Fruit fly (Drosophila melanogaster): ENCODE results near the gene ND-B22.
A peak's percentile ranks its signal among the peaks of the same experiment; 100 is the strongest.

Gene ND-B22

dm6 chr2L:13368940-13369339 is 2.0 kb downstream of the ND-B22 start, which contains the start of gene CG31855 (continued):
- peak; percentile 73 for TF ChIP-seq nom (GFP tag; optimal IDR thresholded peaks at IDR 0.05)
- peak; percentile 58 for TF ChIP-seq CHES-1-like (GFP tag; optimal IDR thresholded peaks at IDR 0.05)
- TF ChIP-seq Ets65A (GFP tag), result peak; percentile 95
- no peak for TF ChIP-seq CG11398 (GFP tag; optimal IDR thresholded peaks at IDR 0.05)
- peak; percentile 69 for TF ChIP-seq MTF-1 (GFP tag; optimal IDR thresholded peaks at IDR 0.05; ENCODE audit: borderline replicate concordance)
- TF ChIP-seq cg (GFP tag; optimal IDR thresholded peaks at IDR 0.05), result no peak
- peak; percentile 91 for TF ChIP-seq CG3847 (GFP tag; IDR thresholded peaks at IDR 0.05)
- TF ChIP-seq wdn (GFP tag; IDR thresholded peaks at IDR 0.05), result peak; percentile 70
- no peak; the same call in 2 of the 3 replicates for TF ChIP-seq CG34224 (GFP tag; IDR thresholded peaks at IDR 0.05; ENCODE audit: partially characterized antibody)
- TF ChIP-seq Asciz (GFP tag; optimal IDR thresholded peaks at IDR 0.05), result peak; percentile 71
- TF ChIP-seq psq (GFP tag; optimal IDR thresholded peaks at IDR 0.05), result peak; percentile 7
- peak; percentile 81 for TF ChIP-seq unpg (GFP tag; optimal IDR thresholded peaks at IDR 0.05)
- TF ChIP-seq CG7963 (GFP tag; IDR thresholded peaks at IDR 0.05; ENCODE audit: partially characterized antibody), result no peak
- peak; percentile 68 for TF ChIP-seq tx (GFP tag; optimal IDR thresholded peaks at IDR 0.05)
- TF ChIP-seq h (optimal IDR thresholded peaks at IDR 0.05), result no peak
- TF ChIP-seq knrl (GFP tag; IDR thresholded peaks at IDR 0.05; ENCODE audit: partially characterized antibody), result 0 out of 3 replicates have a peak, but pooled peaks have one; percentile 25
- TF ChIP-seq wek (GFP tag; optimal IDR thresholded peaks at IDR 0.05), result peak; percentile 22
- TF ChIP-seq hkb (optimal IDR thresholded peaks at IDR 0.05), result no peak
- peak; percentile 79 for TF ChIP-seq hkb (GFP tag; IDR thresholded peaks at IDR 0.05)
- no peak for TF ChIP-seq CG10274 (GFP tag; optimal IDR thresholded peaks at IDR 0.05)
- peak; percentile 51 for TF ChIP-seq Dip3 (GFP tag; optimal IDR thresholded peaks at IDR 0.05)
- peak; percentile 69 for TF ChIP-seq CG12219 (GFP tag; optimal IDR thresholded peaks at IDR 0.05)
- TF ChIP-seq trh (GFP tag; optimal IDR thresholded peaks at IDR 0.05), result peak; percentile 39
- peak; percentile 87 for TF ChIP-seq az2 (GFP tag; optimal IDR thresholded peaks at IDR 0.05)
- TF ChIP-seq zen2 (GFP tag; IDR thresholded peaks at IDR 0.05; ENCODE audit: partially characterized antibody), result no peak
- peak; percentile 96 for TF ChIP-seq CG10267 (tag; optimal IDR thresholded peaks at IDR 0.05)
- TF ChIP-seq Pdp1 (GFP tag; optimal IDR thresholded peaks at IDR 0.05), result peak; percentile 71 to 79
- TF ChIP-seq sc (optimal IDR thresholded peaks at IDR 0.05), result no peak
- TF ChIP-seq sc (GFP tag; optimal IDR thresholded peaks at IDR 0.05), result peak; percentile 49
- TF ChIP-seq CG10209 (GFP tag; optimal IDR thresholded peaks at IDR 0.05), result peak; percentile 76
- TF ChIP-seq Usf (GFP tag; optimal IDR thresholded peaks at IDR 0.05), result peak; percentile 9
- TF ChIP-seq CG13287 (GFP tag; IDR thresholded peaks at IDR 0.05; ENCODE audit: partially characterized antibody), result peak; percentile 50; the same call in 1 of the 2 replicates
- no peak for TF ChIP-seq CG14965 (GFP tag; optimal IDR thresholded peaks at IDR 0.05; ENCODE audit: borderline replicate concordance)
- TF ChIP-seq Hmx (GFP tag; optimal IDR thresholded peaks at IDR 0.05), result peak; percentile 78
- peak; percentile 74 for TF ChIP-seq CG18476 (GFP tag; optimal IDR thresholded peaks at IDR 0.05)
- TF ChIP-seq CG2202 (tag; optimal IDR thresholded peaks at IDR 0.05), result peak; percentile 53
- TF ChIP-seq Dp (GFP tag; optimal IDR thresholded peaks at IDR 0.05), result peak; percentile 25
- TF ChIP-seq CG17385 (GFP tag; optimal IDR thresholded peaks at IDR 0.05), result peak; percentile 81
- TF ChIP-seq pfk (GFP tag; optimal IDR thresholded peaks at IDR 0.05), result peak; percentile 59
- TF ChIP-seq chm (GFP tag; IDR thresholded peaks at IDR 0.05), result peak; percentile 83
- no peak for TF ChIP-seq CG8478 (optimal IDR thresholded peaks at IDR 0.05)
- peak; percentile 41; the same call in 1 of the 2 replicates for TF ChIP-seq Poxn (GFP tag; IDR thresholded peaks at IDR 0.05)
- TF ChIP-seq CG12942 (GFP tag; optimal IDR thresholded peaks at IDR 0.05), result peak; percentile 82
- no peak for TF ChIP-seq aop (GFP tag; IDR thresholded peaks at IDR 0.05)
- TF ChIP-seq tll (GFP tag; optimal IDR thresholded peaks at IDR 0.05), result no peak
- no peak for TF ChIP-seq abd-A (tag; optimal IDR thresholded peaks at IDR 0.05)
- no peak for TF ChIP-seq tna (GFP tag; IDR thresholded peaks at IDR 0.05; ENCODE audit: partially characterized antibody)
- peak; percentile 22 for TF ChIP-seq gfzf (GFP tag; optimal IDR thresholded peaks at IDR 0.05)
- TF ChIP-seq Ptx1 (GFP tag; IDR thresholded peaks at IDR 0.05), result peak; percentile 85
- peak; percentile 80 for TF ChIP-seq CG11504 (tag; optimal IDR thresholded peaks at IDR 0.05)

Measured in whole organism, embryonic.